Worm (Caenorhabditis elegans) whole organism, L3 larva: ENCODE results near the gene let-721.
A peak's percentile ranks its signal among the peaks of the same experiment; 100 is the strongest.

Experiments used
- R02D3.7 ChIP-seq: fragments of 150-350 bp; optimal IDR thresholded peaks from 2 replicates; lab custom pipeline; 2014; ENCODE audit warnings: missing biosample characterization, missing genetic modification characterization
- ZK546.5 ChIP-seq: sonication (generic microtip); optimal IDR thresholded peaks from 2 replicates; lab custom pipeline; 2017; ENCODE audit warnings: missing biosample characterization, missing genetic modification characterization
- aly-2 ChIP-seq: fragments of 150-350 bp; optimal IDR thresholded peaks from 2 replicates; lab custom pipeline; 2014; ENCODE audit warnings: missing biosample characterization, missing genetic modification characterization
- ama-1 ChIP-seq: fragments of 150-350 bp; optimal IDR thresholded peaks from 2 replicates; lab custom pipeline; 2018
- ceh-16 ChIP-seq: sonication (generic microtip); optimal IDR thresholded peaks from 2 replicates; lab custom pipeline; 2017; ENCODE audit warnings: missing biosample characterization, missing genetic modification characterization
- ceh-28 ChIP-seq: fragments of 150-350 bp; optimal IDR thresholded peaks from 2 replicates; lab custom pipeline; 2014; ENCODE audit warnings: missing biosample characterization, missing genetic modification reagents, missing genetic modification characterization
- ceh-82 ChIP-seq: fragments of 150-350 bp; optimal IDR thresholded peaks from 2 replicates; lab custom pipeline; 2014; ENCODE audit warnings: missing biosample characterization, missing genetic modification characterization
- ceh-9 ChIP-seq: sonication (generic microtip); optimal IDR thresholded peaks from 2 replicates; lab custom pipeline; 2018; ENCODE audit warnings: missing biosample characterization, missing genetic modification characterization
- daf-12 ChIP-seq: fragments of 150-350 bp; optimal IDR thresholded peaks from 2 replicates; lab custom pipeline; 2014; ENCODE audit warnings: missing biosample characterization, missing genetic modification reagents, missing genetic modification characterization
- egl-27 ChIP-seq: sonication (generic microtip); optimal IDR thresholded peaks from 4 replicates; lab custom pipeline; 2017; ENCODE audit warnings: missing biosample characterization, missing genetic modification reagents, missing genetic modification characterization
- elt-1 ChIP-seq: fragments of 150-350 bp; optimal IDR thresholded peaks from 2 replicates; lab custom pipeline; 2014; ENCODE audit warnings: missing biosample characterization, missing genetic modification characterization
- elt-2 ChIP-seq: sonication (generic microtip); optimal IDR thresholded peaks from 2 replicates; lab custom pipeline; 2016; ENCODE audit warnings: missing genetic modification reagents, mild to moderate bottlenecking, missing genetic modification characterization, missing compliant biosample characterization
- elt-3 ChIP-seq, 3 experiments: fragments of 150-350 bp in 1 of 3; sonication (generic microtip) in 2 of 3; optimal IDR thresholded peaks; 2 replicates in 2 of 3; 4 replicates in 1 of 3; lab custom pipeline; 2014 to 2017; ENCODE audit warnings: missing biosample characterization in 3 of 3, missing genetic modification characterization in 3 of 3
- eor-1 ChIP-seq, 2 experiments: fragments of 150-350 bp; optimal IDR thresholded peaks; 2 replicates each; lab custom pipeline; 2014 to 2018; ENCODE audit warnings: missing biosample characterization in 2 of 2, missing genetic modification characterization in 2 of 2
- fkh-2 ChIP-seq: fragments of 150-350 bp; optimal IDR thresholded peaks from 2 replicates; lab custom pipeline; 2014; ENCODE audit warnings: missing biosample characterization, missing genetic modification reagents, missing genetic modification characterization
- fos-1 ChIP-seq: fragments of 150-350 bp; optimal IDR thresholded peaks from 2 replicates; lab custom pipeline; 2014; ENCODE audit warnings: missing biosample characterization, missing genetic modification characterization
- jun-1 ChIP-seq: fragments of 150-350 bp; optimal IDR thresholded peaks from 2 replicates; lab custom pipeline; 2014; ENCODE audit warnings: missing biosample characterization, missing genetic modification reagents, missing genetic modification characterization
- lin-15B ChIP-seq: fragments of 150-350 bp; optimal IDR thresholded peaks from 2 replicates; lab custom pipeline; 2014; ENCODE audit warnings: missing biosample characterization, missing genetic modification characterization
- lin-39 ChIP-seq: fragments of 150-350 bp; optimal IDR thresholded peaks from 2 replicates; lab custom pipeline; 2018; ENCODE audit warnings: missing biosample characterization, missing genetic modification reagents, missing genetic modification characterization
- lsy-12 ChIP-seq: sonication (generic microtip); optimal IDR thresholded peaks from 2 replicates; lab custom pipeline; 2016; ENCODE audit warnings: mild to moderate bottlenecking, missing genetic modification characterization, missing compliant biosample characterization
- mdl-1 ChIP-seq: fragments of 150-350 bp; optimal IDR thresholded peaks from 2 replicates; lab custom pipeline; 2014; ENCODE audit warnings: missing biosample characterization, missing genetic modification characterization
- mml-1 ChIP-seq: fragments of 150-350 bp; sonication (generic microtip); optimal IDR thresholded peaks from 3 replicates; lab custom pipeline; 2014; ENCODE audit warnings: missing biosample characterization, missing genetic modification characterization
- nfya-1 ChIP-seq: sonication (generic microtip); optimal IDR thresholded peaks from 2 replicates; lab custom pipeline; 2017; ENCODE audit warnings: missing genetic modification characterization, mild to moderate bottlenecking, missing compliant biosample characterization, antibody characterized with exemption, moderate library complexity; ENCODE audit not compliant: insufficient read depth
- nhr-11 ChIP-seq: fragments of 150-350 bp; optimal IDR thresholded peaks from 2 replicates; lab custom pipeline; 2014; ENCODE audit warnings: missing biosample characterization, missing genetic modification characterization
- nhr-23 ChIP-seq: fragments of 150-350 bp; optimal IDR thresholded peaks from 2 replicates; lab custom pipeline; 2014; ENCODE audit warnings: missing biosample characterization, missing genetic modification reagents, missing genetic modification characterization
- nhr-25 ChIP-seq: sonication (generic microtip); optimal IDR thresholded peaks from 2 replicates; lab custom pipeline; 2017; ENCODE audit warnings: missing biosample characterization, missing genetic modification characterization
- nhr-28 ChIP-seq: fragments of 150-350 bp; optimal IDR thresholded peaks from 2 replicates; lab custom pipeline; 2014; ENCODE audit warnings: missing biosample characterization, missing genetic modification characterization
- nhr-43 ChIP-seq: sonication (generic microtip); optimal IDR thresholded peaks from 2 replicates; lab custom pipeline; 2016; ENCODE audit warnings: mild to moderate bottlenecking, missing genetic modification characterization, missing compliant biosample characterization; ENCODE audit not compliant: poor library complexity, severe bottlenecking
- nhr-67 ChIP-seq: fragments of 150-350 bp; optimal IDR thresholded peaks from 2 replicates; lab custom pipeline; 2014; ENCODE audit warnings: missing biosample characterization, missing genetic modification characterization
- nhr-76 ChIP-seq: fragments of 150-350 bp; sonication (generic microtip); optimal IDR thresholded peaks from 5 replicates; lab custom pipeline; 2014; ENCODE audit warnings: missing biosample characterization, missing genetic modification characterization
- nhr-77 ChIP-seq: fragments of 150-350 bp; optimal IDR thresholded peaks from 2 replicates; lab custom pipeline; 2014; ENCODE audit warnings: missing biosample characterization, missing genetic modification characterization
- pha-4 ChIP-seq: fragments of 150-350 bp; optimal IDR thresholded peaks from 2 replicates; lab custom pipeline; 2014; ENCODE audit warnings: missing biosample characterization, missing genetic modification reagents, missing genetic modification characterization
- pqm-1 ChIP-seq: fragments of 150-350 bp; optimal IDR thresholded peaks from 2 replicates; lab custom pipeline; 2017; ENCODE audit warnings: missing biosample characterization, missing genetic modification characterization, inconsistent platforms
- snpc-4 ChIP-seq: fragments of 150-350 bp; optimal IDR thresholded peaks from 2 replicates; lab custom pipeline; 2014; ENCODE audit warnings: missing biosample characterization, missing genetic modification characterization
- tbx-2 ChIP-seq: sonication (generic microtip); optimal IDR thresholded peaks from 2 replicates; lab custom pipeline; 2016; ENCODE audit warnings: mild to moderate bottlenecking, missing genetic modification characterization, missing compliant biosample characterization
- unc-39 ChIP-seq: sonication (generic microtip); optimal IDR thresholded peaks from 4 replicates; lab custom pipeline; 2017; ENCODE audit warnings: missing biosample characterization, missing genetic modification characterization
- unc-62 ChIP-seq: fragments of 150-350 bp; sonication (generic microtip); optimal IDR thresholded peaks from 4 replicates; lab custom pipeline; 2014; ENCODE audit warnings: missing biosample characterization, missing genetic modification reagents, missing genetic modification characterization
- zag-1 ChIP-seq: fragments of 150-350 bp; optimal IDR thresholded peaks from 2 replicates; lab custom pipeline; 2014; ENCODE audit warnings: missing biosample characterization, missing genetic modification characterization
- ztf-11 ChIP-seq: fragments of 150-350 bp; optimal IDR thresholded peaks from 2 replicates; lab custom pipeline; 2014; ENCODE audit warnings: missing biosample characterization, missing genetic modification characterization

let-721 gene

ce11 chrIII:6467005-6467404 is 20.3 kb upstream of the let-721 start, which contains the start of gene T26A5.2:
T26A5.2 (plus strand) TSS chrIII:6467305.
- TF ChIP-seq ZK546.5 (tag; lab: Kevin White, UChicago) (no peak), ztf-11 (tag; lab: Kevin White, UChicago) (no peak), nhr-76 (tag; lab: Kevin White, UChicago) (no peak), zag-1 (tag; lab: Kevin White, UChicago) (no peak), nhr-23 (tag; lab: Kevin White, UChicago) (no peak), pqm-1 (no peak)

DNA sequence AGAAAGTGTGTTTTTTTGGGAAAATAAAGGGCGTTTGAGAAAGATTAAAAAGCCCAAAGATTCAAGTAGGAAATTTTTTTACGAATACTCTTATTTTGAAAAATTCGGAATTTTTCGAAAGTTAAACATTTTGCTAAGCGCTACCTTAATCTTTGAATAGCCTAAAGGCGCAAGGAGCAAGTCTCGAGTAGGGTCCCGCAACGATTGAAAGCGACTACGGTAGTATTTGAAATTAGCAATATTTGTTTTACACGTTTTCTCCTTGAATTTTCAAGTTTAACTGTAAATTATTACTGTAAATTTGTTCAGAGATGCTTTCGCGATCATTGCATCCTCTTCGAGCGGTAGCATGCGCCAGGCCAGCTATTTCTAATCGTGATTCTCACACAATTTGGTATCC is 18.2 kb upstream of the let-721 start, which contains the start of gene nduf-2.2:
nduf-2.2 (plus strand) TSS at position 310 of the 400 bp plus-strand sequence.
- TF ChIP-seq daf-12 (no peak), ceh-9 (tag; lab: Kevin White, UChicago) (no peak), ceh-16 (tag; lab: Kevin White, UChicago) (no peak), nhr-28 (tag; lab: Kevin White, UChicago) (no peak), tbx-2 (no peak), ceh-82 (tag; lab: Kevin White, UChicago) (no peak)

DNA sequence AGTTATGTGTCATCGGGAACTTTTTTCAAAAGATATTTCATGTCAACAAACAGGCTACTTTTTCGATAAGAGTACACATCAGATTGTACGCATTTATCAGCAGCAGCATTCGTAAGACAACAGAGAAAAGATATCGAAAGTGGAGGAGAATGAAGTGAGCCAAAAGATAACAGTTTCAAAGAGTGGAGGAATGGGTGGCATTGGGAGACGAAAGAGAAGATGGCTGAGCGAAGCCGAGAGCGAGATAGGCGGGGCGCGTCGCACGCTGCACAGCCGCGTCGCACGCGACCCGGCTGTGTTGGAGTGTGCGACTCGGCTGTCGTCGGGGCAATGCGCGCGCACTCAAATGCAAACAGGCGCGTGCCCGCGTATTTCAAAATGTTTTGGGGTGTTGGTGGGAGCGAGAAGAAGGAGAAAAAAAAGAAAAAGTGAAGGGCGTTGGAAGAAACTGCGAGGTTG is 17.4 kb upstream of the let-721 start:
- TF ChIP-seq pha-4 (tag; lab: Kevin White, UChicago): peak; percentile 86
- peak; percentile 25 for TF ChIP-seq elt-1 (tag; lab: Kevin White, UChicago)
- peak; percentile 75 for TF ChIP-seq nhr-23 (tag; lab: Kevin White, UChicago)
- TF ChIP-seq nhr-77 (tag; lab: Kevin White, UChicago): peak; percentile 71
- TF ChIP-seq pqm-1: peak; percentile 94
- no peak for TF ChIP-seq eor-1 (tag; optimal IDR thresholded peaks at IDR 0.05; lab: Kevin White, UChicago)
- TF ChIP-seq fkh-2 (tag; lab: Kevin White, UChicago): no peak
- peak in 2 of 3 experiments; percentile 8 to 36 for TF ChIP-seq elt-3 (tag; optimal IDR thresholded peaks at IDR 0.05; lab: Kevin White, UChicago)
- no peak for TF ChIP-seq aly-2 (tag; lab: Kevin White, UChicago)
- peak; percentile 72 for TF ChIP-seq ceh-28 (tag; lab: Kevin White, UChicago)
- peak; percentile 50 for TF ChIP-seq R02D3.7 (tag; lab: Kevin White, UChicago)
- peak; percentile 99 for TF ChIP-seq elt-2 (tag; lab: Kevin White, UChicago)
- peak; percentile 84 for TF ChIP-seq lin-15B (tag; lab: Kevin White, UChicago)
- peak; percentile 49 for TF ChIP-seq snpc-4
- peak; percentile 92 for TF ChIP-seq nhr-25 (tag; lab: Kevin White, UChicago)
- TF ChIP-seq nhr-67: no peak
- TF ChIP-seq egl-27 (tag; lab: Kevin White, UChicago): peak; percentile 43
- peak; percentile 74 for TF ChIP-seq nhr-43
- peak; percentile 97 for TF ChIP-seq lin-39 (tag; lab: Kevin White, UChicago)
- peak; percentile 62 for TF ChIP-seq tbx-2
- TF ChIP-seq ceh-16 (tag; lab: Kevin White, UChicago): no peak
- peak; percentile 60 for TF ChIP-seq mdl-1 (tag; lab: Kevin White, UChicago)
- peak; percentile 33 for TF ChIP-seq fos-1 (tag; lab: Kevin White, UChicago)
- TF ChIP-seq lsy-12 (tag; lab: Kevin White, UChicago): peak; percentile 93
- peak; percentile 44 for TF ChIP-seq nhr-11
- no peak for TF ChIP-seq daf-12
- TF ChIP-seq ceh-9 (tag; lab: Kevin White, UChicago): no peak
- TF ChIP-seq nfya-1 (tag; lab: Kevin White, UChicago): peak; percentile 97
- peak; percentile 50 for TF ChIP-seq ama-1
- TF ChIP-seq unc-39: no peak
- peak; percentile 92 for TF ChIP-seq jun-1
- TF ChIP-seq, all 47 proteins: peak for 23

- TF ChIP-seq jun-1: no peak
- TF ChIP-seq nhr-77 (tag; lab: Kevin White, UChicago): no peak
- TF ChIP-seq mml-1 (tag; lab: Kevin White, UChicago): no peak
- no peak for TF ChIP-seq nhr-67
- no peak for TF ChIP-seq lin-39 (tag; lab: Kevin White, UChicago)
- no peak for TF ChIP-seq unc-62 (GFP tag; lab: Kevin White, UChicago)
Measured at ce11 chrIII:6463679-6464078, 17.0 kb upstream of the let-721 start, which contains the start of gene dlc-1. dlc-1 (minus strand) TSS chrIII:6463779.
